Fruit fly (Drosophila melanogaster) S2 (cell line): Measurements from ENCODE around the gene CG11069.

Experiments
- CG8478 ChIP-seq: fragments of >200 bp; optimal IDR thresholded peaks from 2 replicates; lab custom pipeline; 2018
- CTCF ChIP-seq, 2 experiments: fragments of >200 bp; optimal IDR thresholded peaks; 2 replicates each; lab custom pipeline; 2018

CG11069 gene

DNA sequence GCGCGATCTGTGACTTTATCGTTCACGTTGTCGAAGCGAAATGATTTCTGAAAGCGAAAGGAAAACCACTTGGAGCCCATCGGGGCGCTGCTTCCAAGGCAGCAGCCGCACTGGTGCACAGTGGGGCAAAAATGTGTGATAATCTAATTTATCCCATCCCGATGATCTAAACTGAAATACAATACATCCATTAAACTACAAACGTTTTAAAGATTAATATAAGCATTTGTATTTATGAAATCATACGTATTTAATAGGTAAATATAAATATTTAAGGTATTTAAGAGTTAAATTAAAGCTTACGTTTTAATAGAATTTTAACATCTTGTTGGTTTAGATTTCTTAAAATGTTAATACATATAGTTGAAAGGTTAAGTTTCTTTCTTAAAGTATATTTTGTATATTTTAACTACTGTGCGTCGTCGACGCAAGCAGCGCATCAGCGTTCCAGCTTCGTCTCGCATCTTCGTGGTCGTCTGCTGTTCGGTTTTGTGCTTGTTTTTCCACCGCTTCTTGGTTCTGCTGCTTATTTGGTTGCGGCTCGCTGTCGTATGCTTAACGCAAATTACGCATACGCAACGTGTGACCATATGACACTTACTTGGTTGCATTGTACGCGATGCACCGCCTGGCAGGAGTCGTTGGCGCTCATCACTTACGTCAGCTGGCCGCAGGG lies 11.6 kb downstream of the CG11069 start, which contains the start of gene CG13643:
CG13643 (minus strand) TSS at position 46 of the 676 bp plus-strand sequence.
- no peak for TF ChIP-seq CG8478 (lab: Kevin White, UChicago)
- TF ChIP-seq CTCF (optimal IDR thresholded peaks at IDR 0.05; lab: Kevin White, UChicago), result no peak

DNA sequence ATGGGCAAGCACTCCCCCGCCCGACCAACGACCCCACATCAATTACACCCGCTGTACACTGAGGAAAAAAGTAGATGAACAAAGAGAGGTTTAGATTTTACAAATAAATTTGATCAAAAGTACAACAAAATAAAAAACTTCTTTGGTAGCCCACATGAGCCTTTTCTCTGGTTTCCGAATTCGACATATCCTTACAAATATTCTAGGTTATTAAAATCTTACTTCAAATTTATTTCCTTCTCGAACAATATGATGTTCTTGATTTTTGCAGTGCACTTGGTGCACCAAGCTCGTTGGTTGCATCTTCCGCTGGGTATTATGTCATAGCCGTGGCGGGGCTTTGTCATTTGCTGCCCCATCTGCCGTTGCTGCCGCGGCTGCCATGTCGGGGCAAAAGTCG lies 12.1 kb downstream of the CG11069 start:
- no peak for TF ChIP-seq CG8478 (lab: Kevin White, UChicago)
- TF ChIP-seq CTCF (optimal IDR thresholded peaks at IDR 0.05; lab: Kevin White, UChicago), result no peak

DNA sequence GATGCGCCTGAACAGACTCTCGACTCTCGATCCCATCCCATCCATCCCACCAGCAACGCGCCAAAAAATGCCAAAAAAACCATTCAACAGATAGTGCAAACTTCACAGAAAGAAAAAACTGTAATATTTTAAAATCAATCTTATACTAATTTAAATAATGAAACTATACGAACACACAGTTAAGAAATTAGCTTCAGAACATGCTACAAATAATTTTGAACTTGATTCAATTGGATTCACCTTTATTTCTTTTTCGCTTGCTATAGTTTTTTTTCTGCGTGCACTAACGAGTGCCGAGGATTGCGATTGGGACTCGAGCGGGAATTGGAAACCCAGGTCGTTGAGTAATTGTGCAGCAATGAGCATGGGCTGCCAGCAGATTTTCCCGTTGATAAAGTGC lies 13.5 kb downstream of the CG11069 start:
- TF ChIP-seq CG8478 (lab: Kevin White, UChicago), result no peak
- TF ChIP-seq CTCF (optimal IDR thresholded peaks at IDR 0.05; lab: Kevin White, UChicago), result no peak

DNA sequence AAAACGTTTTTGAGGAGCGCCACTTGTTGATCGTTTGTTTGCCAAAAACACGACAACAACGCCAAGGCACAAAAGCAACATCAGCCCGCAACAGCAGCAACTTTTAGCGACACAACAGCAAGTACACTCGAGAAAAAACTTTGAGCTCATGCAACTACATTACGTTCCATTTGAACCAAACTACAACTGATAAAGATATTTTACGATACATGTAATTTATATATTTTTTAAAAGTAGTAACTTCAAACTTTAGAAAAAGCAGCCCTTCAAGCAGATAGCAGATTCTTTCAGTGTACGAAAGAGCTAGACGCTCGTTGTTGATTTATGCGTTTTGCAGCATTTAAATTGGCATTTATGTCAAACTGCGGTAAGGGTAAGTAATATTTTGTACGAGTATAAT lies 15.6 kb downstream of the CG11069 start:
- TF ChIP-seq CTCF (optimal IDR thresholded peaks at IDR 0.05; lab: Kevin White, UChicago) (no peak), CG8478 (lab: Kevin White, UChicago) (no peak)

DNA sequence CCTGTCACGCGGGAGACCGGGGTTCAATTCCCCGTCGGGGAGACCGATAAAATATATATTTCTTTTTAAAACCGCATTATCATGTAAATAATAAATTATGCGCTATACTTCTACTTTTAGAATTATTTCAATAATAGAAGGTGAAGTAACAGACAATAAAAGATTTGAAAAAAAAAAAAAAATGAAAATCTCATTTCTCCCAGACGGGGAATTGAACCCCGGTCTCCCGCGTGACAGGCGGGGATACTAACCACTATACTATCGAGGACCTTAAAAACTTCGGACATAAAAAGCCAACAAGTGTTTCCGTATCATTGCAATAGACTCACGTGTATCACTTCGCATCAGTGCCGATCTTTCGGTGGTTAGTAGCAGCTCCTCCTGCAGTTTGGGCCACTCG lies 20.3 kb downstream of the CG11069 start:
- TF ChIP-seq CG8478 (lab: Kevin White, UChicago) (no peak), CTCF (optimal IDR thresholded peaks at IDR 0.05; lab: Kevin White, UChicago) (no peak)

DNA sequence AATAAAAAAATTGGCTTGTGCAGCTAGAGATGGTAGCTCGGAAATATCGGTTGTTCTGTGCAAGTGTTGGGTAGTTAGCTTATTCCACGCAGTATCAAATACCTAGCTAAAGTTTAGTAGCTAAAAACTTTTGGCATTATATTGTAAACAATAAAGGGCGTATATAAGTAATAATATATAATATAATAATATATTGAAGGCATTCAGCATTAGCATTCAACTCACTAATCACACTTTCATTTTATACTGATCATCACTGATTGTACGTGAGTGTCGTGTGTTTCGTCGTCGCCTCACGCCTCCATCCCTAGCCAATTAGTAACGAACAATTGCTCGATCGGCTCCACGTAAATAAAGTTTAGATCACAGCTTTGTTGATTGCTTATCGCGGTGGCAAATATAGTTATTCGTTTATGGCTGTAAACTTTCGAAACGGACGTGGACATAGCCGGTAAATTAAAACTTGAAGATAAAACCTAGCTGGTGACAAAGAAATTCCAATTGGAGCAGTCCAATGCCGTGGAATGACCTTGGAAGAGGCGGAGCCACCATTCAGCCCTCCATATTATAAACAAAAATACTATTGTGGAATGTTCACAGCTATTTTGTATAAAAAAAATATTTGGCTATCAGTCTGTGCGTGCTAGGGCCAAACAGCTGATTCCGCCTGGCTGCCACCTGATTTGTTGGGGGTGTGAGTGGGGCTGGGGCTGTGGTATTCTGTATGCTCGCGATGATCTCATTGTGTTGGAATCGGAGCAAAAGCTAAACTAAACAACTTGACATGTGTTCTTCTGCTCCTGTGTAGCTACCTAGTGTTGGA lies 23.5 kb downstream of the CG11069 start, which contains the start of the genes PIG-S, sud1 and CG11168:
PIG-S (minus strand) TSS at position 51 of the 823 bp plus-strand sequence.
sud1 (minus strand) TSS at position 51 of the 823 bp plus-strand sequence.
CG11168 (plus strand) TSS at position 293 of the 823 bp plus-strand sequence.
- TF ChIP-seq CG8478 (lab: Kevin White, UChicago) (no peak), CTCF (optimal IDR thresholded peaks at IDR 0.05; lab: Kevin White, UChicago) (no peak)

dm6 chr3R:24922270-24922669 lies 27.7 kb downstream of the CG11069 start, which contains the start of gene Mink:
TSS of gene Mink (plus strand) at chr3R:24922473.
- TF ChIP-seq CTCF (optimal IDR thresholded peaks at IDR 0.05; lab: Kevin White, UChicago), result no peak
- TF ChIP-seq CG8478 (lab: Kevin White, UChicago), result no peak

DNA sequence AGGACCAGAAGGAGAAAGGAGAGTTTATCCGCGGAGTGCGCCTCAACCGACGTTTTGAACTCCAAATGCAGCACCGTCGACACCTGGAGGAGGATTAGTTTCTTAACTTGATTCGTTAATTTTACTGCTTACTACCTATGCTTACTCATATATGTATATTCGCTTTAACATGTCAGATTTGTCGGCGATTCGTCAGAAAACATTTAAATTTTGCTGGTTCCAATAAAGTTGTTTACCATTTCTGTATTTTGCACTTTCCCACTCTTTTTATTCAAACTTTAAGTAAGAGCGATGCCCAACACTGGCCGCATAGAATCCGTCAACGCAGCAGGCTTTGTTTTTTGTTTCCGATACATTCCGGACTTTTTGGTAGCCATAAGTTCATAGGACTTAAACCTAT lies 30.4 kb downstream of the CG11069 start, which contains the start of gene Trf4-2:
Trf4-2 (plus strand) TSS at position 301 of the 400 bp plus-strand sequence.
- TF ChIP-seq CTCF (optimal IDR thresholded peaks at IDR 0.05; lab: Kevin White, UChicago), result no peak
- no peak for TF ChIP-seq CG8478 (lab: Kevin White, UChicago)

- TF ChIP-seq CTCF (optimal IDR thresholded peaks at IDR 0.05; lab: Kevin White, UChicago), result no peak
- no peak for TF ChIP-seq CG8478 (lab: Kevin White, UChicago)
These were observed 32.3 kb downstream of the CG11069 start for dm6 chr3R:24926752-24927320.

- TF ChIP-seq CTCF (optimal IDR thresholded peaks at IDR 0.05; lab: Kevin White, UChicago), result no peak
- TF ChIP-seq CG8478 (lab: Kevin White, UChicago), result no peak
These were observed 37.3 kb downstream of the CG11069 start, which contains the start of gene CG11771 for dm6 chr3R:24931856-24932255. TSS of gene CG11771 (plus strand) at chr3R:24932010.

DNA sequence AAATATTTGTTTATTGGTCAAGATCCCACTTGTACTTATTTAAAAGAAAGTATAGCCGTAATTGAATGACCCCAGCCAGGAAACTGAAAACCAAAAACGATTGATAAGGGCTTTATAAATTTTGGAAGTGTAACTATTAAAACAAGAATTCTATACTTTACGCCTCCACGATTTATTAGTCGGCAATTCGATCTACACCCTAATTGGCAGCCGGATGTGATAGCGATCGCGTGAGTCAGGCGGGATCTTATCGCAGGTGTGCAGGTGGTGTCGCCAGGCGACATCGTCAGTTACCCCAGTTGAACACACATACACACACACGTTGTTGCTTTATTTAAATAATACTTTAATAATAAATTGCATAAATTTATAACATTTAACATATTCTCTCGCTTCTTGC lies 40.0 kb downstream of the CG11069 start:
- TF ChIP-seq CG8478 (lab: Kevin White, UChicago) (no peak), CTCF (optimal IDR thresholded peaks at IDR 0.05; lab: Kevin White, UChicago) (no peak)

DNA sequence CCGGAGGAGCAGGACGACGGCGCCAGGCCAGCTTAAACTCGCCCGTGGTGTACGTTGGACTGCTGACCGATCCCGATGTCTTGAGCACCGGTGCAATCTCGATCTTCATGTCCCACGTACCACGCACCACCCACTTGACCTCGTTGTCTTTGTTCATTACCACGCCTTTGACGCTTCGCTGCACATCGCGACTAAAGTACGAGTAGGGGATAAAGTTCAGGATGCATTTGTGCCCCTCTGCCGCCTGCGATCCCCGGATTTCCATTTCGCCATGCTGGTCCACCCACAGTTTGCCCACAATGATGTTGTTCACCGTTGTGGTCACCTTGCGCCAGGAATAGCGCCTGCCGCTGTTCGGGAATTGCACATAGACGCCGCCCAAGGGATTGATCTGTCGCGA lies 41.2 kb downstream of the CG11069 start:
- no peak for TF ChIP-seq CTCF (optimal IDR thresholded peaks at IDR 0.05; lab: Kevin White, UChicago)
- TF ChIP-seq CG8478 (lab: Kevin White, UChicago), result no peak

- TF ChIP-seq CG8478 (lab: Kevin White, UChicago) (no peak), CTCF (optimal IDR thresholded peaks at IDR 0.05; lab: Kevin White, UChicago) (no peak)
These were observed 43.5 kb downstream of the CG11069 start, which contains the start of gene Osbp for dm6 chr3R:24938049-24938448. TSS of gene Osbp (minus strand) at chr3R:24938222.
